Worm (Caenorhabditis elegans): Measurements from ENCODE around the gene sri-72.

sri-72 gene

ce11 chrV:568105-568504 lies at the start of gene sri-72:
Gene sri-72, minus strand, starts transcription at chrV:568205.
- TF ChIP-seq npax-4 (tag; optimal IDR thresholded peaks at IDR 0.05) (no peak), unc-3 (GFP tag; conservative IDR thresholded peaks at IDR 0.05) (no peak), unc-3 (tag; optimal IDR thresholded peaks at IDR 0.05) (no peak), ceh-24 (tag; optimal IDR thresholded peaks at IDR 0.05) (no peak), pha-4 (tag; optimal IDR thresholded peaks at IDR 0.05) (no peak), pax-1 (tag; optimal IDR thresholded peaks at IDR 0.05) (no peak), elt-2 (tag; optimal IDR thresholded peaks at IDR 0.05) (no peak), ztf-16 (tag; optimal IDR thresholded peaks at IDR 0.05) (no peak), eyg-1 (tag; optimal IDR thresholded peaks at IDR 0.05) (no peak), syd-9 (tag; optimal IDR thresholded peaks at IDR 0.05) (no peak), sox-4 (tag; optimal IDR thresholded peaks at IDR 0.05) (no peak), ets-4 (tag; optimal IDR thresholded peaks at IDR 0.05) (no peak), ceh-30 (tag; optimal IDR thresholded peaks at IDR 0.05) (no peak), zip-5 (tag; optimal IDR thresholded peaks at IDR 0.05) (no peak), ceh-31 (tag; optimal IDR thresholded peaks at IDR 0.05) (no peak), mec-3 (tag; optimal IDR thresholded peaks at IDR 0.05; ENCODE audit: borderline replicate concordance) (no peak), hlh-8 (tag; optimal IDR thresholded peaks at IDR 0.05) (no peak), hlh-6 (tag; optimal IDR thresholded peaks at IDR 0.05) (no peak), ceh-2 (tag; optimal IDR thresholded peaks at IDR 0.05) (no peak)

ce11 chrV:615275-615674 lies 47.3 kb upstream of the sri-72 start, which contains the start of gene F48G7.13:
Gene F48G7.13, plus strand, starts transcription at chrV:615575.
- TF ChIP-seq ceh-19 (GFP tag; optimal IDR thresholded peaks at IDR 0.05) (no peak), fax-1 (tag; optimal IDR thresholded peaks at IDR 0.05) (no peak), K09A11.1 (tag; optimal IDR thresholded peaks at IDR 0.05; ENCODE audit: insufficient read depth) (no peak), syd-9 (tag; optimal IDR thresholded peaks at IDR 0.05) (no peak), pros-1 (tag; optimal IDR thresholded peaks at IDR 0.05) (no peak), F13H6.1 (tag; optimal IDR thresholded peaks at IDR 0.05) (no peak), ceh-48 (tag; optimal IDR thresholded peaks at IDR 0.05) (no peak), madf-2 (tag; optimal IDR thresholded peaks at IDR 0.05) (no peak), C38D4.7 (GFP tag; optimal IDR thresholded peaks at IDR 0.05) (no peak), sdc-2 (tag; optimal IDR thresholded peaks at IDR 0.05) (no peak), pax-1 (tag; optimal IDR thresholded peaks at IDR 0.05) (no peak), mec-3 (tag; optimal IDR thresholded peaks at IDR 0.05; ENCODE audit: borderline replicate concordance) (no peak), ceh-22 (tag; optimal IDR thresholded peaks at IDR 0.05) (no peak), ceh-31 (tag; optimal IDR thresholded peaks at IDR 0.05) (no peak), lim-6 (tag; optimal IDR thresholded peaks at IDR 0.05) (no peak), ceh-6 (GFP tag; optimal IDR thresholded peaks at IDR 0.05) (no peak), ttx-3 (tag; optimal IDR thresholded peaks at IDR 0.05) (no peak)

- TF ChIP-seq fkh-10 (GFP tag; optimal IDR thresholded peaks at IDR 0.05), result no peak
- TF ChIP-seq hlh-6 (tag; optimal IDR thresholded peaks at IDR 0.05), result no peak
- no peak for TF ChIP-seq ceh-30 (tag; optimal IDR thresholded peaks at IDR 0.05)
- TF ChIP-seq ref-2 (tag; optimal IDR thresholded peaks at IDR 0.05), result no peak
- no peak for TF ChIP-seq unc-42 (tag; optimal IDR thresholded peaks at IDR 0.05)
- TF ChIP-seq sox-2 (GFP tag; IDR thresholded peaks at IDR 0.05), result no peak
- no peak for TF ChIP-seq hlh-15 (tag; optimal IDR thresholded peaks at IDR 0.05)
- no peak for TF ChIP-seq ceh-22 (tag; optimal IDR thresholded peaks at IDR 0.05)
- no peak for TF ChIP-seq odd-2 (tag; optimal IDR thresholded peaks at IDR 0.05)
- TF ChIP-seq ceh-9 (tag; optimal IDR thresholded peaks at IDR 0.05), result no peak
Measured at ce11 chrV:610217-610616, 42.2 kb upstream of the sri-72 start, which contains the start of gene nhr-90. Gene nhr-90, plus strand, starts transcription at chrV:610512.

- TF ChIP-seq syd-9 (tag; optimal IDR thresholded peaks at IDR 0.05), result no peak
Measured at ce11 chrV:609671-610070, 41.7 kb upstream of the sri-72 start, which contains the start of gene srlf-36. Gene srlf-36, minus strand, starts transcription at chrV:609771.
